Worm (Caenorhabditis elegans): ENCODE data around the gene lgc-12.

- TF ChIP-seq nhr-237 (tag; optimal IDR thresholded peaks at IDR 0.05), result no peak
- TF ChIP-seq ZK546.5 (tag; optimal IDR thresholded peaks at IDR 0.05), result no peak
- TF ChIP-seq unc-39 (tag; optimal IDR thresholded peaks at IDR 0.05), result no peak
Observed at ce11 chrIII:7558658-7559057, 3.3 kb upstream of the lgc-12 start.
